Worm (Caenorhabditis elegans) whole organism, L4/young adult: Measurements from ENCODE around the gene F22E12.3.

Experiments used
- W03F9.2 ChIP-seq: fragments of 150-350 bp; optimal IDR thresholded peaks from 2 replicates; lab custom pipeline; 2014; ENCODE audit warnings: missing biosample characterization, missing genetic modification characterization
- dao-5 ChIP-seq: sonication (generic microtip); optimal IDR thresholded peaks from 2 replicates; lab custom pipeline; 2016; ENCODE audit warnings: missing genotype, missing genetic modification characterization, moderate library complexity, missing compliant biosample characterization
- him-1 ChIP-seq: sonication (generic microtip); optimal IDR thresholded peaks from 2 replicates; lab custom pipeline; 2016; ENCODE audit warnings: missing genotype, missing genetic modification reagents, missing genetic modification characterization, missing compliant biosample characterization

The F22E12.3 gene

ce11 chrV:10464160-10464559 is 984 bp upstream of the F22E12.3 start:
- TF ChIP-seq him-1 (tag; lab: Kevin White, UChicago) (no peak), dao-5 (tag; lab: Kevin White, UChicago) (no peak)

DNA sequence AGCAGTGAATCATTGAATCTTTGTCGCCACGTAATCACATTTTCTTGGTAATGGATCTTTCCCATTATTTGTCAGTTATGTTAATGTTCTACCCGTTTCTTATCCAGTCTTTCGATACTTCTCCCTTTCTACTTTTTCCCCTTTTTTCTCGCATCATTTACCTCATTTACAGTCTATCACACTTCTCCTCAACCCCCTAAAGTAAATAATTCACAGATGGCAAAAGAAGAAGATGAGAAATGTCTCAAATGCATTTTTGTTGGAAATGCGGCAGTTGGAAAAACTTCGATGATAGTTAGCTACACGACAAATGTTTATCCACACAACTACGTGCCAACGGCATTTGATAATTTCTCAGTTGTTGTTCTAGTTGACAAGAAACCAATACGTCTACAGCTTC is 1.1 kb downstream of the F22E12.3 start, which contains the start of gene chw-1:
Gene chw-1, plus strand, starts transcription at position 217 of the 400 bp plus-strand sequence.
- TF ChIP-seq W03F9.2 (no peak), dao-5 (tag; lab: Kevin White, UChicago) (no peak), him-1 (tag; lab: Kevin White, UChicago) (no peak)

DNA sequence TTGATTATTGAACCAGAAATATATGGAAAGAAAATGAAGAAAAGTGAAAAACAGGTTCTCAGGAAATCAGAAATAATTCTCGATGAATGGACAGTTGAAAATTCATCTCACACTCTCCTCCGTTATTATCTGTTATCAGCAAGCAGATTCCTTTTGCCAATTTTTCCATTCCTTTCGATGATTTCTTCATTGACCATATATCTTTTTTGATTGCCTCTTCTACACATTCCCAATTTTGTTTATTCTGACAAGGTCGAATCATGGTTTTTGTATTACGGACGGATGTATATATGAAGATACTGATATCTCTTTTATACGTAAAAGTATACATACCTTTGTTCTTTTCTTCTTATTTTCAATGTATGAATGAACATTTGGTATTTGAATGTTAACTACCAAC is 2.5 kb downstream of the F22E12.3 start:
- TF ChIP-seq W03F9.2: no peak
- no peak for TF ChIP-seq him-1 (tag; lab: Kevin White, UChicago)
- TF ChIP-seq dao-5 (tag; lab: Kevin White, UChicago): no peak

ce11 chrV:10457247-10457646 is 5.9 kb downstream of the F22E12.3 start, which contains the start of gene F22E12.1:
Gene F22E12.1 (minus strand): TSS chrV:10457347.
- TF ChIP-seq W03F9.2: no peak

DNA sequence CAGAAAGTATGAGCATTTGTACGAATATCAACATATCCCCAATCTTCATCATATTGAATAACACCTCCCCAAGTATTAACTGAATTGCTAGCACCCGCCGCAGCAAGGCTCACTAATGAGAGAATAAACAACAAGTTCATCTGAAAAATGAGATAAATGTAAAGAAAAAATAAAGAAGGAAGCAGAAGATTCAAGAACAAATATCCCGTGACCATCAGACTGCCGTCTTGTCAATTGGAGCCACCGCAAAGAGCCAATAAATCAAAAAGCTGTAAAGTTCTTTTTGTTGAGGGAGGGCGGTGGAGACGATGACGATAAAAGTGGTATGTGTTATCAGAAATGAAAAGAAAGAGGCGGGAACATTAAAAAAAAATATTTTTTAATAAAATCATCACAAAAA is 9.7 kb downstream of the F22E12.3 start, which contains the start of gene Y32F6A.5:
Gene Y32F6A.5, minus strand, starts transcription at position 140 of the 400 bp plus-strand sequence.
- TF ChIP-seq him-1 (tag; lab: Kevin White, UChicago): no peak
- no peak for TF ChIP-seq W03F9.2
- TF ChIP-seq dao-5 (tag; lab: Kevin White, UChicago): no peak

ce11 chrV:10441135-10442024 is 21.8 kb downstream of the F22E12.3 start, which contains the start of gene pap-1:
Gene pap-1 (plus strand): TSS chrV:10441974.
- TF ChIP-seq him-1 (tag; lab: Kevin White, UChicago) (no peak), dao-5 (tag; lab: Kevin White, UChicago) (no peak), W03F9.2 (no peak)

ce11 chrV:10440723-10441122 is 22.5 kb downstream of the F22E12.3 start, which contains the start of gene snf-10:
Gene snf-10 (minus strand): TSS chrV:10440823.
- TF ChIP-seq dao-5 (tag; lab: Kevin White, UChicago): no peak
- TF ChIP-seq him-1 (tag; lab: Kevin White, UChicago): no peak
- no peak for TF ChIP-seq W03F9.2

- no peak for TF ChIP-seq him-1 (tag; lab: Kevin White, UChicago)
- TF ChIP-seq dao-5 (tag; lab: Kevin White, UChicago): no peak
- no peak for TF ChIP-seq W03F9.2
Measured at ce11 chrV:10436612-10437011, 26.6 kb downstream of the F22E12.3 start, which contains the start of gene set-22. Gene set-22 (plus strand): TSS chrV:10436912.

DNA sequence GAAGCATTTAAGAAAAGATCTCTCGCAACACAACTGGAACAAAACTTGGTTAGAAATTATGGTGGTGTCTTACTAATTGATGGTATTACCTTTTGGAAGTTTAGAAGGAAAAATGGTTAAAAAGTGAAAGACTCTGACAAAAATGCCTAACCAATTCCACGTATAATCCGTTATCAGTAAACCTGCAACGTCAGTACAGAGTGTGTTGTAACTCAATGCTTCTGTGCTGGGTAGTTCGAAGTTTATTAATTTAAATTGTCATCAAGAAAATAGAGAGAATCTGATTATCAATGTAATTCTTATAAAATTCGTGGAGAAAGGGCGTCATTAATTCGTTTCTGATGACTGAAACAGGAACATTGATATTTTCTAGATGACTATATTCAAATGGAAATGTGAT is 28.0 kb downstream of the F22E12.3 start:
- TF ChIP-seq W03F9.2 (no peak), him-1 (tag; lab: Kevin White, UChicago) (no peak), dao-5 (tag; lab: Kevin White, UChicago) (no peak)

DNA sequence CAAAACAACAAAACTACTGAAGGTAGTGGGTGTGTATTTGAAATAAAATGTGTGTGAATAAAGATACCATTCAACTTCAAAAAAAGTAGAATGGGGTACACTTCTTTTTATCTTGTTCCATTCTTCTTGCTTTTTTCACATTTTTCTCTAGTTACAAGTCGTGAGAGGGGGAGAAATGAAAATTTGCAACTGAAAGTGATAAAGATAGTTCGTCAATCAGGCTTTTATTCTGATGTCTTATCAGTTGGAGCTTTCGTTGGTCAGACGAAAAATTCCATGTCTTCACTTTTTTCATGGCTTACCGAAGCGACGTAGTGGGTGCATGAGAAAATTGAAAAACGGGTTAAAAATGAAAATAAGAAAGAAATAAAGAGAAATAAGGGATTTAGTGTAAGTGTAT is 29.5 kb downstream of the F22E12.3 start, which contains the start of gene Y32F6A.4:
Gene Y32F6A.4, minus strand, starts transcription at position 347 of the 400 bp plus-strand sequence.
- TF ChIP-seq him-1 (tag; lab: Kevin White, UChicago): no peak
- TF ChIP-seq dao-5 (tag; lab: Kevin White, UChicago): no peak
- no peak for TF ChIP-seq W03F9.2

- TF ChIP-seq dao-5 (tag; lab: Kevin White, UChicago) (no peak), W03F9.2 (no peak), him-1 (tag; lab: Kevin White, UChicago) (no peak)
Measured at ce11 chrV:10432607-10433006, 30.6 kb downstream of the F22E12.3 start.

DNA sequence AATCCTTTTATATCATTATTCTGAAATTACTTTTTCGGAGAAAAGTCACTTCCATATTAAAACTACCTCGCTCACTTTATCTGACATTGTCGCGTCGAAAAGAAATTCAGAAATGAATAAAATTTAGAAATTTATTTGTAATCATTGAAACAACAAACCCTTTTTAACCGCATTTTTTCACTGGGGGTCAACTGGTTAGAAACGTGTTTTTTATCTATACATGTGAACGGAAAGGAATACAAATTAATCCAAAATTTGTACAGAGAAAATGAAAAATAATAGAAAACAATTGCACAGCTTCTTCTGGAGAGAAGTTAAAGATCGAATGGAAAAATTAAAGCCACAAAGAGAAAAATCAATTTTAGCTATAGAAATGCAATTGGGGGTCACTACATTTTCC is 34.6 kb downstream of the F22E12.3 start, which contains the start of gene tag-314:
Gene tag-314, minus strand, starts transcription at position 101 of the 400 bp plus-strand sequence.
- TF ChIP-seq dao-5 (tag; lab: Kevin White, UChicago): no peak
- TF ChIP-seq him-1 (tag; lab: Kevin White, UChicago): no peak
- no peak for TF ChIP-seq W03F9.2

DNA sequence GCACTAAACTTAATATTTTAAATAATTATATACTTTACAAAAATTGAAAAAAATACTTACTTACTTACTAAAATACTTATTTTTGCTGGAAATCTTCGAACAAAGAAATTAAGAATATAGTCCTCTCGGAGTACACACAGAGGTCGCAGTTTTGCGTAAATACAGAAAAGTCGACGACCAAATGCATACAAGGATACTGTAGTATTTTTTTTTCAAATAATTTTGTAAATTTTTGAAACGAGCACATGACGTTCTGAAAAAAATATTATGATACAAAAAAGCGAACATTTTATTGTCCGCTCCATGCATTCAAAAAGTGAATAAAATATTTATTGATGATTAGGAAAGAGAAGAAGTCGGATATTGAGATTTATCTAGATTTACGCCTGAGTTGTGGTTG is 36.9 kb downstream of the F22E12.3 start, which contains the start of gene apc-10:
Gene apc-10, minus strand, starts transcription at position 101 of the 400 bp plus-strand sequence.
- TF ChIP-seq him-1 (tag; lab: Kevin White, UChicago) (no peak), W03F9.2 (peak; percentile 23)

ce11 chrV:10425098-10425497 is 38.1 kb downstream of the F22E12.3 start, which contains the start of gene col-12:
Gene col-12 (minus strand): TSS chrV:10425198.
- TF ChIP-seq him-1 (tag; lab: Kevin White, UChicago) (no peak), W03F9.2 (no peak), dao-5 (tag; lab: Kevin White, UChicago) (no peak)
